Worm (Caenorhabditis elegans) whole organism, young adult: ENCODE results near the gene faah-2.

Source experiments
- B0019.2 ChIP-seq: fragments of 200-800 bp; sonication (Bioruptor generic); conservative IDR thresholded peaks from 2 replicates; pipeline ENCODE4 v1.3.6; 2022; ENCODE audit warnings: missing genetic modification reagents, missing genetic modification characterization, missing compliant biosample characterization
- C06A6.2 ChIP-seq: fragments of 200-800 bp; sonication (Bioruptor generic); conservative IDR thresholded peaks from 2 replicates; pipeline ENCODE4 v1.3.6; 2022; ENCODE audit warnings: missing genetic modification characterization, missing compliant biosample characterization
- C17E4.6 ChIP-seq: fragments of 200-800 bp; sonication (Bioruptor generic); IDR thresholded peaks from 2 replicates; pipeline ENCODE4 v1.3.6; 2022; ENCODE audit warnings: missing genetic modification reagents, missing genetic modification characterization, missing compliant biosample characterization
- F10E7.11 ChIP-seq: sonication (generic microtip); optimal IDR thresholded peaks from 2 replicates; lab custom pipeline; 2017; ENCODE audit warnings: mild to moderate bottlenecking, missing genetic modification characterization, moderate library complexity, missing compliant biosample characterization
- F39B2.1 ChIP-seq: fragments of 200-800 bp; sonication (Bioruptor generic); IDR thresholded peaks from 2 replicates; pipeline ENCODE4 v1.3.6; 2022; ENCODE audit warnings: missing genetic modification reagents, missing genetic modification characterization, missing compliant biosample characterization
- F57A8.1 ChIP-seq: fragments of 200-800 bp; sonication (Bioruptor generic); optimal IDR thresholded peaks from 2 replicates; lab custom pipeline; 2018; ENCODE audit warnings: mild to moderate bottlenecking, missing genetic modification characterization, moderate library complexity, missing compliant biosample characterization
- F57C9.4 ChIP-seq: sonication (generic microtip); optimal IDR thresholded peaks from 2 replicates; lab custom pipeline; 2017; ENCODE audit warnings: mild to moderate bottlenecking, missing genetic modification characterization, missing compliant biosample characterization
- Y53G8AR.9 ChIP-seq: fragments of 200-800 bp; sonication (Bioruptor generic); conservative IDR thresholded peaks from 2 replicates; pipeline ENCODE4 v1.3.6; 2022; ENCODE audit warnings: missing genetic modification reagents, missing genetic modification characterization, missing compliant biosample characterization
- ZK185.1 ChIP-seq: sonication (generic microtip); optimal IDR thresholded peaks from 2 replicates; lab custom pipeline; 2016; ENCODE audit warnings: mild to moderate bottlenecking, missing genetic modification characterization, missing compliant biosample characterization; ENCODE audit not compliant: poor library complexity, severe bottlenecking
- ama-1 ChIP-seq, 3 experiments: fragments of 150-350 bp in 1 of 3; sonication (generic microtip) in 2 of 3; optimal IDR thresholded peaks; 2 replicates each; lab custom pipeline; 2014 to 2018; ENCODE audit warnings: missing biosample characterization in 2 of 3, missing genetic modification characterization in 2 of 3, missing genetic modification reagents in 2 of 3
- attf-3 ChIP-seq: fragments of 200-800 bp; sonication (Bioruptor generic); conservative IDR thresholded peaks from 2 replicates; pipeline ENCODE4 v1.3.6; 2022; ENCODE audit warnings: missing genetic modification reagents, missing genetic modification characterization, missing compliant biosample characterization
- attf-6 ChIP-seq: fragments of 200-800 bp; sonication (Bioruptor generic); IDR thresholded peaks from 2 replicates; pipeline ENCODE4 v1.3.6; 2022; ENCODE audit warnings: missing genetic modification reagents, missing genetic modification characterization, missing compliant biosample characterization
- bed-1 ChIP-seq: fragments of 200-800 bp; sonication (Bioruptor generic); IDR thresholded peaks from 2 replicates; pipeline ENCODE4 v1.3.6; 2022; ENCODE audit warnings: missing genetic modification reagents, missing genetic modification characterization, missing compliant biosample characterization
- ceh-91 ChIP-seq: fragments of 200-800 bp; sonication (Bioruptor generic); IDR thresholded peaks from 2 replicates; pipeline ENCODE4 v1.3.6; 2022; ENCODE audit warnings: missing genetic modification reagents, missing genetic modification characterization, missing compliant biosample characterization
- dox-1 ChIP-seq: fragments of 200-800 bp; sonication (Bioruptor generic); IDR thresholded peaks from 2 replicates; pipeline ENCODE4 v1.3.6; 2022; ENCODE audit warnings: missing genetic modification reagents, missing genetic modification characterization, missing compliant biosample characterization
- efl-1 ChIP-seq: fragments of 150-350 bp; optimal IDR thresholded peaks from 2 replicates; lab custom pipeline; 2014; ENCODE audit warnings: missing biosample characterization, missing genetic modification reagents, missing genetic modification characterization
- egl-44 ChIP-seq: fragments of 200-800 bp; sonication (Bioruptor generic); IDR thresholded peaks from 2 replicates; pipeline ENCODE4 v1.3.6; 2022; ENCODE audit warnings: missing genetic modification reagents, missing genetic modification characterization, missing compliant biosample characterization
- egrh-3 ChIP-seq: fragments of 200-800 bp; sonication (Bioruptor generic); IDR thresholded peaks from 2 replicates; pipeline ENCODE4 v1.3.6; 2022; ENCODE audit warnings: missing genetic modification reagents, missing genetic modification characterization, missing compliant biosample characterization
- hmg-1.2 ChIP-seq: fragments of 200-800 bp; sonication (Bioruptor generic); IDR thresholded peaks from 2 replicates; pipeline ENCODE4 v1.3.6; 2022; ENCODE audit warnings: missing genetic modification reagents, missing genetic modification characterization, missing compliant biosample characterization
- hmg-20 ChIP-seq: fragments of 200-800 bp; sonication (Bioruptor generic); IDR thresholded peaks from 2 replicates; pipeline ENCODE4 v1.3.6; 2022; ENCODE audit warnings: missing genetic modification reagents, missing genetic modification characterization, missing compliant biosample characterization
- hsf-1 ChIP-seq: fragments of 200-800 bp; sonication (Bioruptor generic); IDR thresholded peaks from 2 replicates; pipeline ENCODE4 v1.3.6; 2022; ENCODE audit warnings: missing genetic modification reagents, missing genetic modification characterization, missing compliant biosample characterization
- lag-1 ChIP-seq: fragments of 200-800 bp; sonication (Bioruptor generic); IDR thresholded peaks from 2 replicates; pipeline ENCODE4 v1.3.6; 2022; ENCODE audit warnings: missing genetic modification reagents, missing genetic modification characterization, missing compliant biosample characterization
- let-526 ChIP-seq: fragments of 200-800 bp; sonication (Bioruptor generic); IDR thresholded peaks from 2 replicates; pipeline ENCODE4 v1.3.6; 2022; ENCODE audit warnings: missing genetic modification reagents, missing genetic modification characterization, missing compliant biosample characterization
- let-607 ChIP-seq, 2 experiments: fragments of 200-800 bp in 1 of 2; sonication (Bioruptor generic) in 1 of 2; sonication (generic microtip) in 1 of 2; optimal IDR thresholded peaks; 2 replicates each; lab custom pipeline; 2016 to 2018; ENCODE audit warnings: mild to moderate bottlenecking in 2 of 2, missing compliant biosample characterization in 2 of 2, missing genetic modification characterization in 2 of 2, moderate library complexity in 2 of 2, missing genotype in 1 of 2
- lin-26 ChIP-seq: fragments of 200-800 bp; sonication (Bioruptor generic); IDR thresholded peaks from 2 replicates; pipeline ENCODE4 v1.3.6; 2022; ENCODE audit warnings: missing genetic modification reagents, missing genetic modification characterization, missing compliant biosample characterization
- lin-54 ChIP-seq: fragments of 200-800 bp; sonication (Bioruptor generic); optimal IDR thresholded peaks from 2 replicates; lab custom pipeline; 2018; ENCODE audit warnings: mild to moderate bottlenecking, missing genetic modification characterization, missing compliant biosample characterization
- lsl-1 ChIP-seq: fragments of 200-800 bp; sonication (Bioruptor generic); optimal IDR thresholded peaks from 2 replicates; lab custom pipeline; 2018; ENCODE audit warnings: mild to moderate bottlenecking, missing genetic modification characterization, moderate library complexity, missing compliant biosample characterization
- mes-4 ChIP-seq: sonication (generic microtip); optimal IDR thresholded peaks from 2 replicates; lab custom pipeline; 2016; ENCODE audit warnings: missing genotype, missing genetic modification characterization, missing compliant biosample characterization
- nhr-27 ChIP-seq: fragments of 200-800 bp; sonication (Bioruptor generic); optimal IDR thresholded peaks from 2 replicates; lab custom pipeline; 2018; ENCODE audit warnings: mild to moderate bottlenecking, missing genetic modification characterization, moderate library complexity, missing compliant biosample characterization
- nhr-90 ChIP-seq: sonication (generic microtip); optimal IDR thresholded peaks from 2 replicates; lab custom pipeline; 2016; ENCODE audit warnings: missing genotype, mild to moderate bottlenecking, missing genetic modification characterization, missing compliant biosample characterization
- rcor-1 ChIP-seq: fragments of 200-800 bp; sonication (Bioruptor generic); IDR thresholded peaks from 2 replicates; pipeline ENCODE4 v1.3.6; 2022; ENCODE audit warnings: missing genetic modification reagents, missing genetic modification characterization, missing compliant biosample characterization
- rec-8 ChIP-seq, 2 experiments: sonication (generic microtip); optimal IDR thresholded peaks; 2 replicates each; lab custom pipeline; 2016; ENCODE audit warnings: mild to moderate bottlenecking in 2 of 2, missing genetic modification characterization in 2 of 2, missing genetic modification reagents in 2 of 2, missing genotype in 2 of 2, missing biosample characterization in 1 of 2, missing compliant biosample characterization in 1 of 2, moderate library complexity in 1 of 2
- sdz-38 ChIP-seq: sonication (generic microtip); optimal IDR thresholded peaks from 2 replicates; lab custom pipeline; 2016; ENCODE audit warnings: missing genotype, missing genetic modification characterization, missing compliant biosample characterization
- snpc-1.3 ChIP-seq: sonication (generic microtip); optimal IDR thresholded peaks from 2 replicates; lab custom pipeline; 2017; ENCODE audit warnings: missing genetic modification characterization, mild to moderate bottlenecking, missing compliant biosample characterization, antibody characterized with exemption, moderate library complexity, missing genotype, missing genetic modification reagents; ENCODE audit not compliant: insufficient read depth
- somi-1 ChIP-seq: fragments of 200-800 bp; sonication (Bioruptor generic); optimal IDR thresholded peaks from 2 replicates; lab custom pipeline; 2018; ENCODE audit warnings: mild to moderate bottlenecking, missing genetic modification characterization, missing compliant biosample characterization
- sptf-2 ChIP-seq: fragments of 200-800 bp; sonication (Bioruptor generic); optimal IDR thresholded peaks from 2 replicates; lab custom pipeline; 2018; ENCODE audit warnings: mild to moderate bottlenecking, missing genetic modification characterization, missing compliant biosample characterization
- tbp1 ChIP-seq: fragments of 200-800 bp; sonication (Bioruptor generic); optimal IDR thresholded peaks from 2 replicates; lab custom pipeline; 2018; ENCODE audit warnings: mild to moderate bottlenecking, missing genetic modification characterization, missing compliant biosample characterization
- tbx-9 ChIP-seq: sonication (generic microtip); optimal IDR thresholded peaks from 2 replicates; lab custom pipeline; 2016; ENCODE audit warnings: borderline replicate concordance, missing genetic modification characterization, inconsistent platforms, missing compliant biosample characterization
- tlf-1 ChIP-seq: fragments of 200-800 bp; sonication (Bioruptor generic); optimal IDR thresholded peaks from 2 replicates; lab custom pipeline; 2018; ENCODE audit warnings: mild to moderate bottlenecking, missing genetic modification characterization, missing compliant biosample characterization
- zfh-2 ChIP-seq: fragments of 200-800 bp; sonication (Bioruptor generic); conservative IDR thresholded peaks from 2 replicates; pipeline ENCODE4 v1.3.6; 2022; ENCODE audit warnings: missing genetic modification reagents, missing genetic modification characterization, missing compliant biosample characterization
- zim-3 ChIP-seq: sonication (generic microtip); optimal IDR thresholded peaks from 2 replicates; lab custom pipeline; 2017; ENCODE audit warnings: mild to moderate bottlenecking, missing genetic modification characterization, moderate library complexity, missing compliant biosample characterization
- ztf-3 ChIP-seq: fragments of 200-800 bp; sonication (Bioruptor generic); optimal IDR thresholded peaks from 2 replicates; lab custom pipeline; 2018; ENCODE audit warnings: mild to moderate bottlenecking, missing genetic modification characterization, missing compliant biosample characterization
- ztf-6 ChIP-seq: fragments of 200-800 bp; sonication (Bioruptor generic); IDR thresholded peaks from 2 replicates; pipeline ENCODE4 v1.3.6; 2022; ENCODE audit warnings: missing genetic modification reagents, missing genetic modification characterization, missing compliant biosample characterization

The faah-2 gene

ce11 chrIV:8153163-8153562, 918 bp downstream of the faah-2 start:
- TF ChIP-seq hmg-1.2 (GFP tag; lab: Robert Waterston, UW) (0 out of 2 replicates have a peak, but pooled peaks have one; percentile 10), ztf-6 (no peak)

ce11 chrIV:8154966-8155365, 2.7 kb downstream of the faah-2 start:
- TF ChIP-seq nhr-90 (tag; lab: Kevin White, UChicago) = peak; percentile 20
- TF ChIP-seq F57A8.1 (GFP tag; lab: Kevin White, UChicago) = no peak

DNA sequence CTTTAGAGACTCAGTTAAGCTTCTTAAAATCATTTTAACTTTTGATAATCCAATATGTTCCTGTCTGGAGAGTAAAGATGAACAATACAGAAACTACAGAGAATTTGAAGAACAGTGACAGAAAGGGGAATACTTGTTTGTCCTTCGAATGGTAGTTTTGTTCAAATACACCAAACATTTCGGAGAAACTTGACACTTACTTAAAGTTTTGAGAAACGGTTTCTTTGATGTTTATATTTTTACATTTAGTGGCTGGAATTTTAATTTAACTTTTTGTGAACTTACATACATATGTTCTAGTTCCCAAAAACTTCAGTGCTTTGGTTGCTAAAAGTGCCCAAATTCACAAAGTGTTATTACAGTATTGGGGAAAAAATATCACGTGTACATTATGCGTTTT, 4.9 kb downstream of the faah-2 start, which contains the start of gene B0218.5:
B0218.5 (minus strand) TSS at position 101 of the 400 bp plus-strand sequence.
- TF ChIP-seq bed-1 = no peak
- TF ChIP-seq F57C9.4 = no peak
- no peak for TF ChIP-seq lsl-1
- TF ChIP-seq ceh-91 = no peak
- TF ChIP-seq egrh-3 = no peak
- TF ChIP-seq attf-3 (GFP tag; lab: Robert Waterston, UW) = no peak
- TF ChIP-seq Y53G8AR.9 = no peak
- no peak for TF ChIP-seq let-526 (GFP tag; lab: Robert Waterston, UW)

DNA sequence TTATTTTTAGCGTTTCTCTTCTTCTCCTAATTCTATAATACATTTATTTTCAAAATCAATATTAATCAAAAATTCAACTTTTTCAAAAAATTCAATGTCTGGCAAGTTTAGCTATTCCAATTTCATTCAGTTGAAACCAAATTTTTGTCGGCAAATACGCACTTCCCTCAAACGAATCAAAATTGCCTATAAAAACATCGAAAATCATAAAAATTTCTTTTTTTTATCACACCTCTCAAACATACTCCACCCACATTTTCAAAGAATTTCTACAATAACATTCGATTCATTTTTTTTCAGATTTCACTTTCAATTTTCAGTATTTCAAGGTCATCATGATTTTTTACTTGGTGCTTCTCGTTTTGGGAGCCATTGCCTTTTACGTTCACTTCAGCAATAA, 6.8 kb downstream of the faah-2 start, which contains the start of gene faah-1:
faah-1 (plus strand) TSS at position 301 of the 400 bp plus-strand sequence.
- TF ChIP-seq sdz-38 (tag; lab: Kevin White, UChicago) = no peak
- no peak for TF ChIP-seq tlf-1
- no peak for TF ChIP-seq hsf-1
- no peak for TF ChIP-seq C17E4.6 (GFP tag; lab: Robert Waterston, UW)
- TF ChIP-seq ama-1 (optimal IDR thresholded peaks at IDR 0.05; lab: Kevin White, UChicago) = no peak
- TF ChIP-seq ama-1 (GFP tag; optimal IDR thresholded peaks at IDR 0.05; lab: Kevin White, UChicago) = no peak
- TF ChIP-seq let-607 (tag; optimal IDR thresholded peaks at IDR 0.05; lab: Kevin White, UChicago) = no peak
- TF ChIP-seq B0019.2 (GFP tag; lab: Robert Waterston, UW) = no peak
- no peak for TF ChIP-seq ztf-3 (GFP tag; lab: Kevin White, UChicago)
- no peak for TF ChIP-seq hmg-20 (GFP tag; lab: Robert Waterston, UW)
- TF ChIP-seq ZK185.1 (tag; lab: Kevin White, UChicago) = no peak
- TF ChIP-seq dox-1 = no peak
- TF ChIP-seq F57A8.1 (GFP tag; lab: Kevin White, UChicago) = no peak
- TF ChIP-seq lag-1 (GFP tag; lab: Robert Waterston, UW) = no peak
- TF ChIP-seq mes-4 (tag; lab: Kevin White, UChicago) = no peak
- no peak for TF ChIP-seq lin-26 (GFP tag; lab: Robert Waterston, UW)
- TF ChIP-seq tbx-9 (tag; lab: Kevin White, UChicago) = no peak
- TF ChIP-seq zfh-2 = no peak
- TF ChIP-seq rec-8 (tag; optimal IDR thresholded peaks at IDR 0.05; lab: Kevin White, UChicago) = no peak
- TF ChIP-seq snpc-1.3 (tag; lab: Kevin White, UChicago) = no peak

DNA sequence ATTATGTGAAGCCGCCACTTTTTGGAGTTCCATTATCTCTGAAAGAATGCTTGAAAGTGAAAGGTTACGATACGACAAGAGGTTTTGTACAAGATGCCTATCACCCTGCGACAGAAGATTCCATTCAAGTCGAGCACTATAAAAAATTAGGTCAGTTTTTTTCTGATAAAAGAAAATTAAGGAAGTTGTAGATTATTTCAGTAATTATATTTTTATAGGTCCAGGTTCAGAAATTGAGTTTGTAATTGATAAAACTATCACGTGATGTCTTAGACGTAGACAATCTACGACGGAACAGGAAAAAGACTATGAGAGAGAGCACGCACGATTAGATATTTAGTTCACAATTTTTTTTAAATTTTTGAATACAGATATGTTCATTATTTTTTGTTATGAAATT, 7.8 kb downstream of the faah-2 start:
- no peak for TF ChIP-seq F10E7.11
- no peak for TF ChIP-seq F39B2.1
- TF ChIP-seq zim-3 (tag; lab: Kevin White, UChicago) = no peak
- no peak for TF ChIP-seq somi-1 (GFP tag; lab: Kevin White, UChicago)
- TF ChIP-seq sptf-2 (GFP tag; lab: Kevin White, UChicago) = no peak
- TF ChIP-seq egl-44 (GFP tag; lab: Robert Waterston, UW) = no peak
- no peak for TF ChIP-seq efl-1 (GFP tag; lab: Kevin White, UChicago)
- TF ChIP-seq nhr-27 (tag; lab: Kevin White, UChicago) = no peak
- TF ChIP-seq lin-54 (GFP tag; lab: Kevin White, UChicago) = no peak
- no peak for TF ChIP-seq ztf-6
- TF ChIP-seq rcor-1 (GFP tag; lab: Robert Waterston, UW) = no peak
- TF ChIP-seq attf-6 = no peak
- no peak for TF ChIP-seq tbp1 (GFP tag; lab: Kevin White, UChicago)
- no peak for TF ChIP-seq C06A6.2 (GFP tag; lab: Robert Waterston, UW)
